Fruit fly (Drosophila melanogaster) whole organism, embryonic: Measurements from ENCODE around the gene CG31806.
A peak's percentile ranks its signal among the peaks of the same experiment; 100 is the strongest.

ENCODE experiments used
- CG10565 ChIP-seq: fragments of 200-800 bp; sonication (Bioruptor generic); optimal IDR thresholded peaks from 3 replicates; lab custom pipeline; 2016; ENCODE audit warnings: missing biosample characterization, mild to moderate bottlenecking, missing genetic modification characterization
- CG10979 ChIP-seq: fragments of 200-800 bp; sonication (Bioruptor generic); optimal IDR thresholded peaks from 2 replicates; lab custom pipeline; 2018; ENCODE audit warnings: missing biosample characterization, mild to moderate bottlenecking, missing genetic modification characterization, moderate library complexity
- CG13287 ChIP-seq: fragments of 200-800 bp; sonication (Bioruptor generic); IDR thresholded peaks from 2 replicates; pipeline ENCODE4 v1.3.6; 2022; ENCODE audit warnings: missing biosample characterization, missing genetic modification characterization; ENCODE audit not compliant: partially characterized antibody
- CG17568 ChIP-seq: fragments of 200-800 bp; sonication (Bioruptor generic); optimal IDR thresholded peaks from 2 replicates; lab custom pipeline; 2018; ENCODE audit warnings: missing biosample characterization, mild to moderate bottlenecking, missing genetic modification characterization, moderate library complexity
- CG6683 ChIP-seq: fragments of 200-800 bp; sonication (Bioruptor generic); optimal IDR thresholded peaks from 2 replicates; lab custom pipeline; 2017; ENCODE audit warnings: missing biosample characterization, mild to moderate bottlenecking, missing genetic modification characterization, missing genetic modification reagents
- CG7357 ChIP-seq: fragments of 200-800 bp; sonication (Bioruptor generic); IDR thresholded peaks from 3 replicates; pipeline ENCODE4 v1.3.6; 2022; ENCODE audit warnings: missing biosample characterization, missing genetic modification characterization
- D ChIP-seq, 2 experiments: fragments of 200-800 bp in 1 of 2; fragments of >200 bp in 1 of 2; sonication (Bioruptor generic) in 1 of 2; optimal IDR thresholded peaks; 2 replicates in 1 of 2; 3 replicates in 1 of 2; lab custom pipeline; 2017; ENCODE audit warnings: mild to moderate bottlenecking in 1 of 2, missing biosample characterization in 1 of 2, missing genetic modification characterization in 1 of 2, missing genetic modification reagents in 1 of 2
- NK7.1 ChIP-seq: fragments of 200-800 bp; sonication (Bioruptor generic); optimal IDR thresholded peaks from 3 replicates; lab custom pipeline; 2016; ENCODE audit warnings: missing biosample characterization, missing genetic modification characterization
- Ravus ChIP-seq: fragments of 200-800 bp; sonication (Bioruptor generic); IDR thresholded peaks from 2 replicates; pipeline ENCODE4 v1.3.6; 2022; ENCODE audit warnings: missing biosample characterization, missing genetic modification characterization
- amos ChIP-seq: fragments of 200-800 bp; sonication (Bioruptor generic); IDR thresholded peaks from 2 replicates; pipeline ENCODE4 v1.3.6; 2022; ENCODE audit warnings: missing biosample characterization, missing genetic modification characterization; ENCODE audit not compliant: partially characterized antibody
- gem ChIP-seq: fragments of 200-800 bp; sonication (Bioruptor generic); optimal IDR thresholded peaks from 2 replicates; lab custom pipeline; 2019; ENCODE audit warnings: missing biosample characterization, mild to moderate bottlenecking, missing genetic modification characterization, moderate library complexity
- pfk ChIP-seq: fragments of 200-800 bp; sonication (Bioruptor generic); optimal IDR thresholded peaks from 2 replicates; lab custom pipeline; 2018; ENCODE audit warnings: missing biosample characterization, mild to moderate bottlenecking, missing genetic modification characterization, moderate library complexity
- pnt ChIP-seq: fragments of 200-800 bp; sonication (Bioruptor generic); optimal IDR thresholded peaks from 3 replicates; lab custom pipeline; 2016; ENCODE audit warnings: missing biosample characterization, missing genetic modification characterization
- sens ChIP-seq: fragments of 200-800 bp; sonication (Bioruptor generic); peaks from one replicate; lab custom pipeline; 2016; ENCODE audit warnings: missing biosample characterization, missing genetic modification characterization
- toy ChIP-seq: fragments of 200-800 bp; sonication (Bioruptor generic); IDR thresholded peaks from 2 replicates; pipeline ENCODE4 v1.3.6; 2022; ENCODE audit warnings: missing biosample characterization, missing genetic modification characterization

The CG31806 gene

DNA sequence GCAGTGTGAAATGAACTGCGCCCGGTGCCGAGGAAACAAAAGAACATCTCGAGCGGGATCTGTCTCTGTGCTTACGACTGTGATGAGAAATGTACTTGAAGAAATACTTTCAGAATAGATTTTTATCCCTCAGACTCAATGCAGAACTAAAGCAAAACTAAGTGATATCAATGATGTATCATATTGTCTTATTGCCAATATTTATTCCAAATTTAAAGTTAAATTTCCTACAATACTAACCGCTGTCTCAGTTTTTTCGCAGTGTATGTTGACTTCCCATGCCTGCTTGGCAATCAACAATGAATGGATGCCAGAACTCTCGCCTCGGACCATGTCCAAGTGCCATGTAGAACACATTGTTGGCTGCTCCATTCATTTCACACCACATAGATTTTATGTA is 42.7 kb downstream of the CG31806 start (continued):
- no peak for TF ChIP-seq amos (GFP tag; lab: Robert Waterston, UW)
- TF ChIP-seq CG6683 (GFP tag; lab: Kevin White, UChicago), result no peak
- TF ChIP-seq CG7357 (GFP tag; lab: Robert Waterston, UW), result 0 out of 3 replicates have a peak, but pooled peaks have one; percentile 20
- TF ChIP-seq NK7.1 (GFP tag; lab: Kevin White, UChicago), result no peak
- no peak for TF ChIP-seq Ravus (GFP tag; lab: Robert Waterston, UW)
- TF ChIP-seq toy (GFP tag; lab: Robert Waterston, UW), result no peak
- peak; percentile 29 for TF ChIP-seq gem
- peak; percentile 52 for TF ChIP-seq sens (GFP tag; lab: Kevin White, UChicago)
- no peak for TF ChIP-seq CG13287 (GFP tag; lab: Robert Waterston, UW)
- TF ChIP-seq D (optimal IDR thresholded peaks at IDR 0.05; lab: Kevin White, UChicago), result no peak
- TF ChIP-seq D (GFP tag; optimal IDR thresholded peaks at IDR 0.05; lab: Kevin White, UChicago), result no peak
- no peak for TF ChIP-seq CG10979 (tag; lab: Kevin White, UChicago)
- TF ChIP-seq pfk (GFP tag; lab: Kevin White, UChicago), result no peak
- TF ChIP-seq CG10565 (GFP tag; lab: Kevin White, UChicago), result no peak
- no peak for TF ChIP-seq CG17568
- TF ChIP-seq pnt (GFP tag; lab: Kevin White, UChicago), result no peak
